Fruit fly (Drosophila melanogaster) whole organism: ENCODE measurements around the gene CG5001.

Source experiments
- CG8478 ChIP-seq: fragments of >200 bp; optimal IDR thresholded peaks from 2 replicates; lab custom pipeline; 2018; ENCODE audit warnings: inconsistent platforms
- Dll ChIP-seq: fragments of >200 bp; optimal IDR thresholded peaks from 2 replicates; lab custom pipeline; 2017
- EcR ChIP-seq, 2 experiments: fragments of >200 bp; optimal IDR thresholded peaks; 2 replicates each; lab custom pipeline; 2017; ENCODE audit warnings: missing biosample characterization in 2 of 2, missing genetic modification characterization in 2 of 2, missing genetic modification reagents in 2 of 2
- pan ChIP-seq: fragments of >200 bp; optimal IDR thresholded peaks from 2 replicates; lab custom pipeline; 2017
- psq ChIP-seq: fragments of >200 bp; optimal IDR thresholded peaks from 2 replicates; lab custom pipeline; 2017
- usp ChIP-seq: fragments of >200 bp; optimal IDR thresholded peaks from 2 replicates; lab custom pipeline; 2017; ENCODE audit warnings: missing biosample characterization, missing genetic modification characterization, mixed read lengths

The CG5001 gene

DNA sequence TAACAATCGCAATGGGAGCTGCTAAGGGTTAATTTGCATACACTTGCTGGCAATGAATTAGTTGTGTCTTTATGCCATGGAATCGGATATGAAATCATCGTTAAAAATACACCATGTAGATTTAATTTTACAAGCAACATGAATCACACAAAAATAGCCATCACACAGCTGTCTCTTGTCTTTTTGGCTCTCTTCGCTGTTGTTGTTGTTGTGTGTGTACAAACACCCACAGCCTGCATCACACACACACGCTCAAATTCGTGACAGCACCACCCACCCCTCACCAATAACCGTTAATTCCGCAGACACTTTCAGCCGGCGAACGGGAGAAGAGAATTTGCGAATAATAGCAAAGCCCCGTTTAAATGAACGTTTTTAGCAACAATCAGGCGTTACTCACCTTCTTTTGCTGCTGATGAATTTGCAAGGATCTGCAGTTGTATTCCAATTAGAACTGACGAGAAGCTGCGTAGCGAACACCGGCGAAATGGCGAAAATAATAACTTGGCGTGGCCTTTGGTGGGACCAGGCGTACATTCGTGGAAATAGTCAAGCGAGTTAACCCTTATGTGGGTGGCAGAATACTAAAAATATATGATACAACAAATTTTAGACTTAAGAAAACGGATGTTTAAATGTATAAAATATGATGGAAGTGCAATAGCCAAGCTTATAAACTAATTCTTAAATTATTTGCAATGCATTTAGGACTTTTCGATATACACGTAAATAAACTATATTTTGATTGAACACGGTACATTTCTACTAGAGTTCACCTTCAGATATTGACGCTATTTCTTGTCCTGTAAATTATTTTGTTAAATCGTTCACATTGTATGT lies 27.7 kb upstream of the CG5001 start, which contains the start of gene capt:
Gene capt, minus strand, starts transcription at position 584 of the 840 bp plus-strand sequence.
- no peak for TF ChIP-seq Dll
- no peak for TF ChIP-seq psq (lab: Kevin White, UChicago)
- no peak for TF ChIP-seq EcR (GFP tag; optimal IDR thresholded peaks at IDR 0.05; lab: Kevin White, UChicago)
- TF ChIP-seq pan (lab: Kevin White, UChicago), result no peak
- no peak for TF ChIP-seq CG8478 (lab: Kevin White, UChicago)
- TF ChIP-seq usp (GFP tag; lab: Kevin White, UChicago), result no peak

DNA sequence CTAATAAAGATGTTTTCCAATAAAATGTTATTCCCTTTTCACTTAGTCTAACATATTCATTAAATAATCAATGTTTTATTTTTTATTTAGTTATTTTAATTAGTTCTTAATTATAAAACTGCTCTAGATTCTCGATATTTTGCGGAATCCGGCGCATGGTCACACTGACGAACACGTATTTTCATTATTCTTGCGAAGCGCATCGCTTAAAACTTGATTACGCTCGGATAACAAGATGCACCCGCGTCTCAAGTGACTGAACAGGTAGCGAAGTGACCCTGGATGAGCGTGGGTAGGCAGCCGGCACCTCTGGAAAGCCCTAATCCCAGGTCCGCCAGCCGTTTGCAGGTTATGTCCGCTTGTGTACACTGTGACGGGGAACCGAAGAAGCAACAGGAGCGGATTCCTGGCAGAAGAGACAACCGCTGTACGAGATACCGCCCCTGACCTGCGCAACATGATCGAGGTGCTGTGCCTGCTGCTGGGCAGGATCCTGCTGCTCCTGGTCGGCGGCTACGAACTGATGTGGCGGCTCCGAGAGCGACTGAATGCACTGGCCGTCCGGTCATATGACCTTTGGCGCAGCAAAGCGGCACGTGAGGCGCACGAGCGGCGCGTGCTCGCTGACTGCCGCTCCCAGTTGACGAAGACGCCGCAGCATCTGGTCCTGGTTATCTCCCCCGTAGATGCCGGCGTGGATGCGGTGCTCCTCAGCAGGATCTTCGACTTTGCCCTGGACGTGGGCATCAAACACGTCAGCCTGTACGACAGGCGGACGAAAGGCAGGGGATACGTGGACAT lies 26.8 kb upstream of the CG5001 start, which contains the start of gene Tango14:
Gene Tango14, plus strand, starts transcription at position 143 of the 801 bp plus-strand sequence.
- TF ChIP-seq psq (lab: Kevin White, UChicago), result no peak
- TF ChIP-seq usp (GFP tag; lab: Kevin White, UChicago), result no peak
- TF ChIP-seq CG8478 (lab: Kevin White, UChicago), result no peak
- TF ChIP-seq EcR (GFP tag; optimal IDR thresholded peaks at IDR 0.05; lab: Kevin White, UChicago), result no peak
- no peak for TF ChIP-seq Dll
- no peak for TF ChIP-seq pan (lab: Kevin White, UChicago)

DNA sequence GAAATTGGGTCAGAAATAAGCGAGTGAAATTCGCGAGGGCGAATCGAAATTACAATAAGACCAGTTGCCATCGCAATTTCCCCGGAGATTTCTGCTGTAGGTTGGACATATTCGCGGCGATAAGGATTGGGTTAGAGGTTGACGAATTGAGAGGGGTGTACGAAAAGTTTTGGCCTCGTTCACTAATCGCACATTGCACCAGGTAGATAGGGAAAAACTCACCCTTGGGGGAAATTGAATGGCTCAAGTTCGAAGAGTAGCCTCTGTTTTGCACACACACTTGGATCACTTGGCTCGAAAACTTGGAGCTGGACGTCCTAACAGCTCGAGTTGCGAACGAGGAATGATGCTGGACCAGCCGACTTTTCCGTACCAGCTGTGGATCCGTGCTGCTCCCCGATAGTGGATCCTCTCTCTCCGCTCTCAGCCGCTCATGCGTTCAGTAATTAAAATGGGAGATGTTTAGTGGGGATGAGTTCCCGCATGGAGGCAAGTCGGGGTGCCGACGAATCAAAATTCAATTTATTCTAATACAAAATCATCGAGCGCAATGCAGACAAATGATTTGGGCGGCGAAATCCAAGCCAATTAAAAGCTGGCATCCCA lies 21.9 kb upstream of the CG5001 start, which contains the start of gene CG5080:
Gene CG5080, minus strand, starts transcription at position 349 of the 606 bp plus-strand sequence.
- TF ChIP-seq psq (lab: Kevin White, UChicago) (no peak), EcR (GFP tag; optimal IDR thresholded peaks at IDR 0.05; lab: Kevin White, UChicago) (no peak), usp (GFP tag; lab: Kevin White, UChicago) (no peak), Dll (no peak), CG8478 (lab: Kevin White, UChicago) (no peak), pan (lab: Kevin White, UChicago) (no peak)

DNA sequence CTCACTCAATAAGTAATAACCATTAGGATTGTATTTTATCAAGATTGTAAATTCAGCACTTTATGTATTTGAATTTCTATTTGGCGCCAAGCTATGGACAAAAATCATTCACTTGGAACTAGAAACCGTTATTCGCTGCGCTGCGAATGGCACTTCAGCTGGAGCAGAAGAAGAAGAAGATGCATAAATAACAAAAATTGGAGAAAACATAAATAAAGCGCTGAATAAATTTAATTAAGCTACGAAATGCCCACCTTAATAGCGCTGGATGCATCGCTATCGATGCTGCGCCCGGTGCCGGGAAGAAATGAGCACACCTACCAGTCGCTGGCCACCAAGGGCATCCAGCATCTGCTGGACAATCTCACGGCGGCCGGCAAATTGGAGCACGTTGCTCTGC lies 21.3 kb upstream of the CG5001 start, which contains the start of gene IntS14:
Gene IntS14, plus strand, starts transcription at position 150 of the 400 bp plus-strand sequence.
- TF ChIP-seq Dll, result no peak
- TF ChIP-seq psq (lab: Kevin White, UChicago), result no peak
- TF ChIP-seq pan (lab: Kevin White, UChicago), result no peak
- no peak for TF ChIP-seq usp (GFP tag; lab: Kevin White, UChicago)

DNA sequence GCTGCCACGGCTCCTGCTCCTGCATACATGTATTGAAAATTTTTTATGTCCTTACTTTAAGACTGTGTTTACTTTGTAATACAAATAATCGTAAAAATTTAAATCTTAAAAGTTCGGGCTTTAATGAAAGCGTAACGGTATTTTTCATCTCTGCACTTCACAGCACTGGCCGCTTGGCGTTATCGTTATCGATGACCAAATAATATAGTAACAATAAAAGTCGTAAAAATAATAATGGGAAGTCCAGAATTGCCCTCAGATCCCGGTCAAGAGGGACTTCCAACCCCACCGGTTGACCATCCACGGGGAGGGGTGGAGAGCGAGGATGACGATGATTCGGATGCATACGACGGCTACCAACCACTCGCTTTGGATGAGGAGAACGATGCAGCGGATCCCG lies 19.2 kb upstream of the CG5001 start, which contains the start of gene CG14341:
Gene CG14341, plus strand, starts transcription at position 181 of the 400 bp plus-strand sequence.
- TF ChIP-seq CG8478 (lab: Kevin White, UChicago), result no peak
- no peak for TF ChIP-seq Dll

DNA sequence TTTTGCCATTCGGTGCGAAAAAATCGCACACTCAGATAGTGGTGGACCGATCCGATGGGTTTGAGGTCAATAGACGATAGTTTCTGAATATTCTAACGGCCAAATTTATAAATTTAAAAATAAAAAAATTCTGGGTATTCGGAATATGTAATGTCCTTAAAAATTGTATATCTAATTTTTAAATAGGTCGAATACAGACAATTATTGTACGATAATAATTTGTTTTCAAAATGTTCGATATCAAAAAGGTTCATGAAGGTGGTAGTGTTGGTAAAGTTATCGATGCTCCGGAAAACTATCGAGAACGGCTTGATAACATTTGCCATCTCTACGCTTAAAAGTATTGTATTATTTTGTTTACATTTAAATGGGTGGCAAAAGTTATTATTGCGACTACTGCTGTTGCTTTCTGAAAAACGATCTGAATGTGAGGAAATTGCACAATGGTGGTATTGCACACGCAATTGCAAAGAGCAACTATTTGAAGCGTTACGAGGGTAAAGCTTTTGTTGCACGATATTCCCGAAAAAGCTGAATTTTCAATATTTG lies 15.6 kb upstream of the CG5001 start, which contains the start of the genes CG31922 and Plap:
Gene CG31922, plus strand, starts transcription at position 315 of the 549 bp plus-strand sequence.
Gene Plap, minus strand, starts transcription at position 499 of the 549 bp plus-strand sequence.
- TF ChIP-seq Dll (no peak), usp (GFP tag; lab: Kevin White, UChicago) (no peak), psq (lab: Kevin White, UChicago) (no peak), pan (lab: Kevin White, UChicago) (no peak), CG8478 (lab: Kevin White, UChicago) (no peak), EcR (GFP tag; optimal IDR thresholded peaks at IDR 0.05; lab: Kevin White, UChicago) (no peak)

DNA sequence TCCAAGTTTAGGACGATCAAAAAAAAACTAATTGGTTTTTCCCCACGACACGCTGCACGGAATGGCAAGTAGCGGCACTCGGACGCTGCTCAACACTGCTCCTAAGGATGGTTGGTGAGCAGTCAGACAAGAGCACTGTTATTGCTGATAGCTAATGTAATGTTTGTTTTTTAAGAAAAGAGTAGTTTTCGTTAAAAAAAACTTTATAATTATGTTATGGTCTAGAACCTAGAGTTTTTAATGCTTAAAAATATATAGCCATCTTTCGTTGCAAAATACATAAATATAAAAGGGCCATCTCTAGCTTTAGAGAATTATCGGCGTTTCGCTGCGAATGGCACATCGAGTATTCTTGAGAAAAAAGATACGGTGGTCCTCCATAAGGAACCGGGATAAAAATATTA lies 12.9 kb upstream of the CG5001 start, which contains the start of the genes Charon and CG4887:
Gene Charon, minus strand, starts transcription at position 102 of the 404 bp plus-strand sequence.
Gene CG4887, plus strand, starts transcription at position 306 of the 404 bp plus-strand sequence.
- TF ChIP-seq psq (lab: Kevin White, UChicago), result no peak
- no peak for TF ChIP-seq EcR (GFP tag; optimal IDR thresholded peaks at IDR 0.05; lab: Kevin White, UChicago)
- TF ChIP-seq CG8478 (lab: Kevin White, UChicago), result no peak
- no peak for TF ChIP-seq pan (lab: Kevin White, UChicago)
- no peak for TF ChIP-seq Dll
- TF ChIP-seq usp (GFP tag; lab: Kevin White, UChicago), result no peak

DNA sequence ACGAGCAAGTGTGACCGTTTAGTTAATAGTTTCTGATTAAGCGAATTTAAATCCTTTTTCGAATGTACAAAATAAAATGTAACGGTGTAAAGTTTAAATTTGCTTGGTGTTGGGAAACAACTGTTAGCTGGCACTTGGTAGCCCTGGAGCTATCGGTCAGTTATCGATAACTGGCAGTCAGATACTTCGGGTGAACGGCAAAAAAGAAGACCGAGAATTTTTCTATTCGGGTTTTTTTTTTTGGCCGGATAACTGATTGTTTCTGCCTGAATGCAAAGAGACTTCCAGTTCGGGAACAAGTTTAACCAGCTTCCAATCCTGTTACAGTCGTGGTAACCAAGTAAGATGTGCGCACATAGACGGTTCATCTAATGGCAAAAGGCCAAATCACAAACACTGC lies 8.0 kb upstream of the CG5001 start, which contains the start of gene CG4896:
Gene CG4896, plus strand, starts transcription at position 169 of the 400 bp plus-strand sequence.
- TF ChIP-seq Dll (no peak), usp (GFP tag; lab: Kevin White, UChicago) (no peak), EcR (GFP tag; optimal IDR thresholded peaks at IDR 0.05; lab: Kevin White, UChicago) (no peak), psq (lab: Kevin White, UChicago) (no peak), CG8478 (lab: Kevin White, UChicago) (no peak), pan (lab: Kevin White, UChicago) (no peak)

DNA sequence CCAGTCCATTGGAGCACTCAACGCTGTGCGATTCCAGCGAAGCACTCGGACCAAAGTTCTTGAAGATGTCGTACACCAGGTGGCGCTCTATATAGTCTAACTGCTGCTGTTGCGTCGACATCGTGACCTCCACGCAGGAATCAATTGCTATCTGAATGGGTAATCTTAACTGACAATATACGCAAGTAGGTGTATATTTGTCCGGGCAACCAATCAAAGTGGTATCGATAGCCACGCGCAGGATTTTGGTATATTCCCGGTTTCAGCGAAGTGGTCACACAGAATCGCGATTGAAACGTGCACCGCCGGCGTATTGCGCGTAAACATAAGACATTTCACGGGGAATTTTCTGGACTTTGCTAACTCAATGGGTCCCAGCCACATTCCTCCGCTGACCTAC lies 1.8 kb upstream of the CG5001 start, which contains the start of the genes CG5126 and Tgt:
Gene CG5126, minus strand, starts transcription at position 222 of the 400 bp plus-strand sequence.
Gene Tgt, plus strand, starts transcription at position 267 of the 400 bp plus-strand sequence.
- TF ChIP-seq usp (GFP tag; lab: Kevin White, UChicago) (no peak), psq (lab: Kevin White, UChicago) (no peak), EcR (GFP tag; optimal IDR thresholded peaks at IDR 0.05; lab: Kevin White, UChicago) (no peak), CG8478 (lab: Kevin White, UChicago) (no peak), pan (lab: Kevin White, UChicago) (no peak)

DNA sequence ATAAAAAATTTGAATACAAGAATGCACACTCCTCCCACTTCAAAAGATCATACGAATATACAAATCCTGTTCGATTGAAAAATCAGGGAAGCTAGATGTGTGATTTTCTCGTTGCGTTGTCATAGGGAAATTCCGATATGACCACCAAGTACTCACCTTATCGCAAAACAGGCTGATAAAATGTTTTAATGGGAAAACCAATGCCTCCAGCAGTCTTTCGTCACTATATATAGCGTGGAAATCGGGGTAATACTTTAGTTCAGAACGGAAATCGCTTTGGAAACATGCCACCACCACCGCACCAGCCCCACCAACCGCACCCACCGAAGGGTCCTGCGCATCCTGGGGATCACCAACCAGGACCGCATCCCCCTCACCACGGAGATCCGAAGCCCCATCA lies 13.6 kb downstream of the CG5001 start, which contains the start of the genes CG5139 and CG43348:
Gene CG5139, minus strand, starts transcription at position 101 of the 400 bp plus-strand sequence.
Gene CG43348, plus strand, starts transcription at position 247 of the 400 bp plus-strand sequence.
- TF ChIP-seq CG8478 (lab: Kevin White, UChicago) (no peak), psq (lab: Kevin White, UChicago) (no peak), EcR (GFP tag; optimal IDR thresholded peaks at IDR 0.05; lab: Kevin White, UChicago) (no peak), Dll (no peak), usp (GFP tag; lab: Kevin White, UChicago) (no peak), pan (lab: Kevin White, UChicago) (no peak)
